Worm (Caenorhabditis elegans) whole organism, early embryonic: ENCODE results near the gene T13H10.2.

Experiments used
- B0310.2 ChIP-seq: sonication (generic microtip); optimal IDR thresholded peaks from 2 replicates; lab custom pipeline; 2016; ENCODE audit warnings: mild to moderate bottlenecking, missing genetic modification characterization, missing compliant biosample characterization
- aly-1 ChIP-seq: sonication (generic microtip); optimal IDR thresholded peaks from 2 replicates; lab custom pipeline; 2016; ENCODE audit warnings: missing genetic modification characterization, missing compliant biosample characterization
- ama-1 ChIP-seq: fragments of 150-350 bp; optimal IDR thresholded peaks from 2 replicates; lab custom pipeline; 2014
- ceh-13 ChIP-seq: fragments of 200-800 bp; sonication (Bioruptor generic); optimal IDR thresholded peaks from 2 replicates; lab custom pipeline; 2018; ENCODE audit warnings: mild to moderate bottlenecking, missing genetic modification characterization, missing compliant biosample characterization
- ets-7 ChIP-seq: sonication (generic microtip); optimal IDR thresholded peaks from 2 replicates; lab custom pipeline; 2016; ENCODE audit warnings: missing genotype, missing genetic modification characterization, missing compliant biosample characterization
- flt-1 ChIP-seq: fragments of 200-800 bp; sonication (Bioruptor generic); IDR thresholded peaks from 2 replicates; pipeline ENCODE4 v1.3.6; 2022; ENCODE audit warnings: missing genetic modification characterization, missing compliant biosample characterization
- hmbx-1 ChIP-seq: sonication (generic microtip); optimal IDR thresholded peaks from 2 replicates; lab custom pipeline; 2016; ENCODE audit warnings: mild to moderate bottlenecking, missing genetic modification characterization, missing compliant biosample characterization
- hnd-1 ChIP-seq: sonication (generic microtip); optimal IDR thresholded peaks from 2 replicates; lab custom pipeline; 2016; ENCODE audit warnings: missing genetic modification characterization, missing compliant biosample characterization
- scrt-1 ChIP-seq: fragments of 200-800 bp; sonication (Bioruptor generic); IDR thresholded peaks from 2 replicates; pipeline ENCODE4 v1.3.6; 2022; ENCODE audit warnings: missing genetic modification characterization, missing compliant biosample characterization
- sea-1 ChIP-seq: fragments of 200-800 bp; sonication (Bioruptor generic); conservative IDR thresholded peaks from 2 replicates; pipeline ENCODE4 v1.3.6; 2022; ENCODE audit warnings: missing genetic modification characterization, missing compliant biosample characterization
- tbx-11 ChIP-seq: fragments of 200-800 bp; sonication (Bioruptor generic); IDR thresholded peaks from 2 replicates; pipeline ENCODE4 v1.3.6; 2022; ENCODE audit warnings: missing genetic modification characterization, missing compliant biosample characterization

DNA sequence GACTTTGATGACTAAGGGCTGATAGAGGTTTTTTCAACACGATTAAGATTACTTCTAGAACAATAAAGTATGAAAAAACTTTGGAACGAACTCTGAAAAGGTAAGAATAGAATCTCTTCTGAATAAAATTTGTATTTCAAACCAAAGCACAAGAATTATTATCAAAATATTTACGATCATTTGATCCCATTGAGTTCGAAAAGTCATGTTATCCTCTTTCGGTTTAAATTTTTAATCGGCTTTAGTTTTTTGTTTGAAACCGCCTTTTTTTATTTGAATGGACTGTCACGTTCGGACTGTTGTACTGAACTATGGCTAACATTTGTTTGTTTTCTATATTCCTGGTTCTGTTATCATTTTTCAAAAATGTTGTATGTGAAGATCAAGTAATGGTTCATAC, 10.3 kb downstream of the T13H10.2 start, which contains the start of gene C47E12.9:
- TF ChIP-seq ama-1 (lab: Kevin White, UChicago) (no peak), flt-1 (GFP tag; lab: Robert Waterston, UW) (no peak), ets-7 (no peak), B0310.2 (tag; lab: Kevin White, UChicago) (no peak), aly-1 (tag; lab: Kevin White, UChicago) (no peak), sea-1 (no peak), hmbx-1 (tag; lab: Kevin White, UChicago) (no peak), tbx-11 (GFP tag; lab: Robert Waterston, UW) (no peak), ceh-13 (no peak), scrt-1 (GFP tag; lab: Robert Waterston, UW) (no peak), hnd-1 (no peak)
